Worm (Caenorhabditis elegans) whole organism, early embryonic: ENCODE measurements around the gene col-166.

ENCODE experiments used
- F13C5.2 ChIP-seq: sonication (generic microtip); optimal IDR thresholded peaks from 2 replicates; lab custom pipeline; 2017; ENCODE audit warnings: mild to moderate bottlenecking, missing genetic modification characterization, inconsistent platforms, missing compliant biosample characterization
- ama-1 ChIP-seq: fragments of 150-350 bp; optimal IDR thresholded peaks from 2 replicates; lab custom pipeline; 2014
- ets-7 ChIP-seq: sonication (generic microtip); optimal IDR thresholded peaks from 2 replicates; lab custom pipeline; 2016; ENCODE audit warnings: missing genotype, missing genetic modification characterization, missing compliant biosample characterization
- scrt-1 ChIP-seq: fragments of 200-800 bp; sonication (Bioruptor generic); IDR thresholded peaks from 2 replicates; pipeline ENCODE4 v1.3.6; 2022; ENCODE audit warnings: missing genetic modification characterization, missing compliant biosample characterization

DNA sequence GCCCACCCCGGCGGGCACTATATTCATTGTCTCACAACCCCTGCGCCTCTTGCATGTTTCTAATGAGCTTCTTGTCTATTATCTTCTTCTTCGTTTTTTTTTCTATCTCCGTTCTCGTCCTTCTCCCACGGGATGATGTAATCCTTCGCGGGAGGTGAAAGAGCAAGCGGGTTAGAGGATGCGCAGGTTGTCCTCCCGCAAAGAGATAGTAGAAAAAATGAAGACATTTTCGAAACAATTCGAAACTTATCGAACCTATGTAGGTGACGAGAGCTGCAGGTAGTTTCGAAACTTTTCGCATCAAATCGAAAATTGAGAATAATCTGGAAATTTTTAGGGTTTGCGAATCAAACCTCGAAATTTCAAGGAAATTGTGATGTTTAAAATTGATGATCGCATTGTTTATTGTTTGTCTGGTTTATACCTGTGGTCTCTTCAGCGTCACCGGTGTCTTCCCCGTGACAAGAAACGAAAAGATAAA, 29.5 kb upstream of the col-166 start:
- TF ChIP-seq ama-1 = no peak
- no peak for TF ChIP-seq F13C5.2 (tag; lab: Kevin White, UChicago)
- TF ChIP-seq ets-7 (tag; lab: Kevin White, UChicago) = no peak
- no peak for TF ChIP-seq scrt-1 (GFP tag; lab: Robert Waterston, UW)
